Worm (Caenorhabditis elegans) whole organism, early embryonic: ENCODE data around the gene otpl-6.

ENCODE experiments used
- B0310.2 ChIP-seq: sonication (generic microtip); optimal IDR thresholded peaks from 2 replicates; lab custom pipeline; 2016; ENCODE audit warnings: mild to moderate bottlenecking, missing genetic modification characterization, missing compliant biosample characterization
- F13C5.2 ChIP-seq: sonication (generic microtip); optimal IDR thresholded peaks from 2 replicates; lab custom pipeline; 2017; ENCODE audit warnings: mild to moderate bottlenecking, missing genetic modification characterization, inconsistent platforms, missing compliant biosample characterization
- aly-1 ChIP-seq: sonication (generic microtip); optimal IDR thresholded peaks from 2 replicates; lab custom pipeline; 2016; ENCODE audit warnings: missing genetic modification characterization, missing compliant biosample characterization
- ama-1 ChIP-seq: fragments of 150-350 bp; optimal IDR thresholded peaks from 2 replicates; lab custom pipeline; 2014
- ceh-13 ChIP-seq: fragments of 200-800 bp; sonication (Bioruptor generic); optimal IDR thresholded peaks from 2 replicates; lab custom pipeline; 2018; ENCODE audit warnings: mild to moderate bottlenecking, missing genetic modification characterization, missing compliant biosample characterization
- ceh-36 ChIP-seq: sonication (generic microtip); optimal IDR thresholded peaks from 2 replicates; lab custom pipeline; 2016; ENCODE audit warnings: missing genetic modification characterization, inconsistent platforms, missing compliant biosample characterization
- ets-7 ChIP-seq: sonication (generic microtip); optimal IDR thresholded peaks from 2 replicates; lab custom pipeline; 2016; ENCODE audit warnings: missing genotype, missing genetic modification characterization, missing compliant biosample characterization
- flt-1 ChIP-seq: fragments of 200-800 bp; sonication (Bioruptor generic); IDR thresholded peaks from 2 replicates; pipeline ENCODE4 v1.3.6; 2022; ENCODE audit warnings: missing genetic modification characterization, missing compliant biosample characterization
- hmbx-1 ChIP-seq: sonication (generic microtip); optimal IDR thresholded peaks from 2 replicates; lab custom pipeline; 2016; ENCODE audit warnings: mild to moderate bottlenecking, missing genetic modification characterization, missing compliant biosample characterization
- hmg-4 ChIP-seq: fragments of 200-800 bp; sonication (Bioruptor generic); optimal IDR thresholded peaks from 2 replicates; lab custom pipeline; 2018; ENCODE audit warnings: mild to moderate bottlenecking, missing genetic modification characterization, missing compliant biosample characterization
- hnd-1 ChIP-seq: sonication (generic microtip); optimal IDR thresholded peaks from 2 replicates; lab custom pipeline; 2016; ENCODE audit warnings: missing genetic modification characterization, missing compliant biosample characterization
- pes-1 ChIP-seq: fragments of 200-800 bp; sonication (Bioruptor generic); IDR thresholded peaks from 2 replicates; pipeline ENCODE4 v1.3.6; 2022; ENCODE audit warnings: missing genetic modification reagents, missing genetic modification characterization, missing compliant biosample characterization
- scrt-1 ChIP-seq: fragments of 200-800 bp; sonication (Bioruptor generic); IDR thresholded peaks from 2 replicates; pipeline ENCODE4 v1.3.6; 2022; ENCODE audit warnings: missing genetic modification characterization, missing compliant biosample characterization
- sea-1 ChIP-seq: fragments of 200-800 bp; sonication (Bioruptor generic); conservative IDR thresholded peaks from 2 replicates; pipeline ENCODE4 v1.3.6; 2022; ENCODE audit warnings: missing genetic modification characterization, missing compliant biosample characterization
- tbx-11 ChIP-seq: fragments of 200-800 bp; sonication (Bioruptor generic); IDR thresholded peaks from 2 replicates; pipeline ENCODE4 v1.3.6; 2022; ENCODE audit warnings: missing genetic modification characterization, missing compliant biosample characterization
- tbx-37 ChIP-seq: fragments of 200-800 bp; sonication (Bioruptor generic); conservative IDR thresholded peaks from 2 replicates; pipeline ENCODE4 v1.3.6; 2022; ENCODE audit warnings: missing genetic modification reagents, missing genetic modification characterization, missing compliant biosample characterization
- tra-4 ChIP-seq: sonication (generic microtip); optimal IDR thresholded peaks from 2 replicates; lab custom pipeline; 2017; ENCODE audit warnings: missing genetic modification characterization, missing compliant biosample characterization

otpl-6 gene

ce11 chrV:8520846-8521553 lies 4.9 kb upstream of the otpl-6 start, which contains the start of the genes F45F2.11 and otpl-7:
TSS of gene F45F2.11 (minus strand) at chrV:8520896.
TSS of gene otpl-7 (plus strand) at chrV:8521503.
- TF ChIP-seq scrt-1 (GFP tag; lab: Robert Waterston, UW) = no peak
- TF ChIP-seq flt-1 (GFP tag; lab: Robert Waterston, UW) = no peak

- no peak for TF ChIP-seq F13C5.2 (tag; lab: Kevin White, UChicago)
- no peak for TF ChIP-seq hmg-4 (GFP tag; lab: Kevin White, UChicago)
These were observed 3.3 kb downstream of the otpl-6 start, which contains the start of gene otpl-5 for ce11 chrV:8529219-8529618. TSS of gene otpl-5 (plus strand) at chrV:8529519.

DNA sequence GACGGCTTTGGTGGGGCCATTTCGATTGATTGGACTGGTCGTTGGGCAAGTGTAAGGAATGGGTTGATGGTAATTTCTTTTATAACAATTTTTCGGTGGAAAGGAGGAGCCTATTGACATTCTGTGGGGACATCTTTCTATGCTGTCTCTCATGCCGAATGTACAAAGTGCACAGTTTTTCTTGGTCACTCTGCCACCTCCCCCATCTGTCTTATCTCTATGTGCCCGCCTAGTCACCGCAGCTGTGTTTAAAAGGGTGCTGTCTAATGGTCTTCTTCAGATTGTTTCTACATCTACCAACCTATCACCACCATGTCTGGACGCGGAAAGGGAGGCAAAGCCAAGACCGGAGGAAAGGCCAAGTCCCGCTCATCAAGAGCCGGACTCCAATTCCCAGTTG lies 7.2 kb downstream of the otpl-6 start, which contains the start of the genes his-8 and his-7:
TSS of gene his-8 (minus strand) at position 20 of the 400 bp plus-strand sequence.
TSS of gene his-7 (plus strand) at position 313 of the 400 bp plus-strand sequence.
- TF ChIP-seq tbx-11 (GFP tag; lab: Robert Waterston, UW) (peak; percentile 14; the same call in 1 of the 2 replicates), sea-1 (GFP tag; lab: Robert Waterston, UW) (peak; percentile 54; the same call in 1 of the 2 replicates)

DNA sequence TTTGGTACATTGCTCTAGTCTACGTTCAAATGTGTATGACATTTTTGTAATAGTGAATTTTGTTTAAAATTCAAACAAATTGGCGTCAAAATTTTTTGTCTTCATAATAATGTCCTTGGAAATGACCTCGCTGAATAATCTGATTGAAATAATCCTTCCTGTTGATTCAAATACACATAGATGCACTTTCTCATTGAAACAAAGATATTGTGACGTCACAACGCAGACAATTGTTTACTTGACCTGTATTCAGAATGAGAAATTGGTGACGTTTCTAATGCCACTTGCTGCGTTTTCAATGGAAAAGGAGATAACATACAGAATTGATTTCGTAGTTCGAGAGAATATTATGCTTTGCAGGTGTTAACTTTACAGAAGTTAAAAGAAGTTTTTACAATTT lies 8.0 kb downstream of the otpl-6 start:
- TF ChIP-seq B0310.2 (tag; lab: Kevin White, UChicago) (no peak), tbx-37 (no peak), tbx-11 (GFP tag; lab: Robert Waterston, UW) (no peak), hmg-4 (GFP tag; lab: Kevin White, UChicago) (no peak), tra-4 (tag; lab: Kevin White, UChicago) (no peak), F13C5.2 (tag; lab: Kevin White, UChicago) (no peak), flt-1 (GFP tag; lab: Robert Waterston, UW) (no peak), sea-1 (GFP tag; lab: Robert Waterston, UW) (no peak), scrt-1 (GFP tag; lab: Robert Waterston, UW) (no peak), ets-7 (no peak), pes-1 (no peak), ama-1 (no peak), hnd-1 (tag; lab: Kevin White, UChicago) (no peak), ceh-13 (GFP tag; lab: Kevin White, UChicago) (no peak), aly-1 (tag; lab: Kevin White, UChicago) (no peak), ceh-36 (tag; lab: Kevin White, UChicago) (no peak), hmbx-1 (tag; lab: Kevin White, UChicago) (no peak)

ce11 chrV:8534534-8535283 lies 8.8 kb downstream of the otpl-6 start, which contains the start of the genes his-6 and his-5:
TSS of gene his-6 (minus strand) at chrV:8534977.
TSS of gene his-5 (plus strand) at chrV:8535214.
- 0 out of 2 replicates have a peak, but pooled peaks have one; percentile 53 for TF ChIP-seq scrt-1 (GFP tag; lab: Robert Waterston, UW)
- peak; percentile 52; the same call in 1 of the 2 replicates for TF ChIP-seq tbx-11 (GFP tag; lab: Robert Waterston, UW)
- peak; percentile 63; the same call in 1 of the 2 replicates for TF ChIP-seq tbx-37
- TF ChIP-seq sea-1 (GFP tag; lab: Robert Waterston, UW) = peak; percentile 75; the same call in 1 of the 2 replicates
- TF ChIP-seq pes-1 = peak; percentile 70
- peak; percentile 42 for TF ChIP-seq hmg-4 (GFP tag; lab: Kevin White, UChicago)
- peak; percentile 91 for TF ChIP-seq ama-1
- peak; percentile 65; the same call in 1 of the 2 replicates for TF ChIP-seq flt-1 (GFP tag; lab: Robert Waterston, UW)

ce11 chrV:8536213-8536612 lies 10.3 kb downstream of the otpl-6 start, which contains the start of gene his-39:
TSS of gene his-39 (plus strand) at chrV:8536513.
- TF ChIP-seq F13C5.2 (tag; lab: Kevin White, UChicago) (no peak), ceh-13 (GFP tag; lab: Kevin White, UChicago) (no peak), flt-1 (GFP tag; lab: Robert Waterston, UW) (no peak), scrt-1 (GFP tag; lab: Robert Waterston, UW) (no peak), hmg-4 (GFP tag; lab: Kevin White, UChicago) (no peak)

ce11 chrV:8537031-8537430 lies 11.2 kb downstream of the otpl-6 start, which contains the start of gene otpl-4:
TSS of gene otpl-4 (plus strand) at chrV:8537331.
- TF ChIP-seq ceh-13 (GFP tag; lab: Kevin White, UChicago) = no peak
- TF ChIP-seq hmbx-1 (tag; lab: Kevin White, UChicago) = no peak
- no peak for TF ChIP-seq B0310.2 (tag; lab: Kevin White, UChicago)
- no peak for TF ChIP-seq sea-1 (GFP tag; lab: Robert Waterston, UW)
- TF ChIP-seq tra-4 (tag; lab: Kevin White, UChicago) = no peak
- no peak for TF ChIP-seq tbx-37
- no peak for TF ChIP-seq pes-1
- TF ChIP-seq scrt-1 (GFP tag; lab: Robert Waterston, UW) = no peak
- no peak for TF ChIP-seq hmg-4 (GFP tag; lab: Kevin White, UChicago)
- TF ChIP-seq ama-1 = no peak
- no peak for TF ChIP-seq ceh-36 (tag; lab: Kevin White, UChicago)
- TF ChIP-seq tbx-11 (GFP tag; lab: Robert Waterston, UW) = no peak
- no peak for TF ChIP-seq F13C5.2 (tag; lab: Kevin White, UChicago)
- TF ChIP-seq ets-7 = no peak
- TF ChIP-seq aly-1 (tag; lab: Kevin White, UChicago) = no peak
- no peak for TF ChIP-seq flt-1 (GFP tag; lab: Robert Waterston, UW)
- TF ChIP-seq hnd-1 (tag; lab: Kevin White, UChicago) = no peak
